Worm (Caenorhabditis elegans): ENCODE results near the gene C04F5.9.

Gene C04F5.9

ce11 chrV:5126793-5127192 is 7.8 kb upstream of the C04F5.9 start, which contains the start of gene F14F9.5:
F14F9.5 (plus strand) TSS chrV:5127093.
- TF ChIP-seq him-1 (tag; optimal IDR thresholded peaks at IDR 0.05) (no peak), W03F9.2 (tag; optimal IDR thresholded peaks at IDR 0.05) (no peak), dao-5 (tag; optimal IDR thresholded peaks at IDR 0.05) (no peak)

DNA sequence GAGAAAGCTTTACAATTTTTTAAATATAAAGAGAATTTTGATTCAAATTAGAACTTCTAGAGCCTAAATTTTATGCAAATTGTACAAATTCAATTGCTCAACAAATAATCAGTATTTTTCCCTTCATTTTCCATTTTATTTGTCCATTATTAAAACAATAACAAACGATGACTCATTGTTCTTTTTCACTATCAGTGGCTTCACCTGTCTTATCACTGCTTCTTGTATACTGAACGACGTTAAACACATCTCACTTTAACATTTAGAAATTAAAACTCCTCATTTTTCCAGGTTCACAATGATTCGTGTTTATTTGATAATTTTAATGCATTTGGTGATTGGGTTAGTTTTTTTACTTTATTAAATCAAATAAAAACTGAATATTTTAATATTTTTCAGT is 670 bp upstream of the C04F5.9 start, which contains the start of gene sid-1:
TSS of gene sid-1 (plus strand) at position 292 of the 400 bp plus-strand sequence.
- TF ChIP-seq him-1 (tag; optimal IDR thresholded peaks at IDR 0.05) (no peak), dao-5 (tag; optimal IDR thresholded peaks at IDR 0.05) (no peak), W03F9.2 (tag; optimal IDR thresholded peaks at IDR 0.05) (no peak)

DNA sequence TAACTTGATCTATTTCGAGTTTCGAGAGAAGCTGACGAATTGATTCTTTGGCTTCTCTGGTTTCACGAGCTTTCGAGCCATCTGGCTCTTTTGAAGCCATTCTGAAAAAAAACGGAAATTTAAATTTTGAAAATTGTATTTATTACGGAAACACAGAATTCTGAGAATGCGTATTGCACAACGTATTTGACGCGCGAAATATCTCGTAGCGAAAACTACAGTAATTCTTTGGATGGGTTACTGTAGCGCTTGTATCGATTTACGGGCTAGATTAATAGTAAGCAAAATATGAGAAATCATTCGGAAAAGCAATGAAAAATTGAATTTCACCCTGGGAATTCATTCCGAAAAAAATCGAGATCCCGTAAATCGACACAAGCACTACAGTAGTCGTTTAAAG is 5.4 kb downstream of the C04F5.9 start, which contains the start of gene C04F5.8:
TSS of gene C04F5.8 (minus strand) at position 101 of the 400 bp plus-strand sequence.
- TF ChIP-seq W03F9.2 (tag; optimal IDR thresholded peaks at IDR 0.05) (no peak), dao-5 (tag; optimal IDR thresholded peaks at IDR 0.05) (no peak), him-1 (tag; optimal IDR thresholded peaks at IDR 0.05) (no peak)

DNA sequence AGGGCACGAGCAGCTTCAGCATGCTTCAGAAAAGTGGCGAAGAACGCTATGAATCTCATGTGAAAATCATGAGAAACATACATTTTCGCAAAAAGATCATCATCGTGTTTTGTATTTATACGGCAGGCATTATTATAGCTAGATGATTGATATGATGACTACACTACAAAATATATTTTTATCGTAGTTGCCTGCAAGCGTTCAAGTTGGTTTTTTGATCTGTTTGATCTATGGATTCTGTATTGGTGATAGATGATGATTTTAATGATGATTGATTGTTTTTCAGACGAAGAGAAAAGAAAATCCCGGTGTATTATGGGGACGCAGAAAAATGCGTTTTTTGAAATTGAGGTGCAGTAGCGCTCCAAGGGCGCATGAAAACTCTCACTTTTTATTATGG is 8.3 kb downstream of the C04F5.9 start, which contains the start of gene ugt-63:
TSS of gene ugt-63 (minus strand) at position 89 of the 400 bp plus-strand sequence.
- TF ChIP-seq dao-5 (tag; optimal IDR thresholded peaks at IDR 0.05) (no peak), him-1 (tag; optimal IDR thresholded peaks at IDR 0.05) (no peak), W03F9.2 (tag; optimal IDR thresholded peaks at IDR 0.05) (no peak)

- TF ChIP-seq W03F9.2 (tag; optimal IDR thresholded peaks at IDR 0.05) (no peak), him-1 (tag; optimal IDR thresholded peaks at IDR 0.05) (no peak), dao-5 (tag; optimal IDR thresholded peaks at IDR 0.05) (no peak)
Measured at ce11 chrV:5107816-5108215, 11.2 kb downstream of the C04F5.9 start, which contains the start of gene srab-3. srab-3 (minus strand) TSS chrV:5107916.

ce11 chrV:5104934-5105333 is 14.1 kb downstream of the C04F5.9 start, which contains the start of gene srab-2:
srab-2 (minus strand) TSS chrV:5105034.
- TF ChIP-seq him-1 (tag; optimal IDR thresholded peaks at IDR 0.05): no peak
- no peak for TF ChIP-seq W03F9.2 (tag; optimal IDR thresholded peaks at IDR 0.05)
- no peak for TF ChIP-seq dao-5 (tag; optimal IDR thresholded peaks at IDR 0.05)

DNA sequence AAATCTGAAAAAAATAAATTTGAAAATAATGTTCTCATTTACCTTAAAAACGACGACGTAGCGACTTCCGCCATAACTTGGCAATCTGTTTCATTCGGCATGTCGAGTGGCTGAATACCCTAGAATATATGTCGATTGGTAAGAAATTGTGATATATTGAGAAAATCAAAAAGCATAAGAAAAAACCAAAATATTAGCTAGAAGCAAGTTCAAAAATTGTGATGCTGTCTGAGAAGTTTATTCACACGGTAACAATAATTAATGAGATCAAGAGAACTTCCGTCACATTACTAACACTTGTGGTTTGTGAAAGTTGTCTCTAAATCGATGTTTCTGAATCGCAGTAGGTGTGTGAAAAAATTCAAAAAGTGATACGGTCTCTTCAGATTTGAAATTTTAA is 17.0 kb downstream of the C04F5.9 start, which contains the start of gene srab-1:
TSS of gene srab-1 (minus strand) at position 101 of the 400 bp plus-strand sequence.
- TF ChIP-seq dao-5 (tag; optimal IDR thresholded peaks at IDR 0.05) (no peak), W03F9.2 (tag; optimal IDR thresholded peaks at IDR 0.05) (no peak), him-1 (tag; optimal IDR thresholded peaks at IDR 0.05) (no peak)

- TF ChIP-seq him-1 (tag; optimal IDR thresholded peaks at IDR 0.05) (no peak), dao-5 (tag; optimal IDR thresholded peaks at IDR 0.05) (no peak), W03F9.2 (tag; optimal IDR thresholded peaks at IDR 0.05) (no peak)
Measured at ce11 chrV:5098925-5099324, 20.1 kb downstream of the C04F5.9 start, which contains the start of gene unc-46. unc-46 (minus strand) TSS chrV:5099025.

- no peak for TF ChIP-seq him-1 (tag; optimal IDR thresholded peaks at IDR 0.05)
- TF ChIP-seq dao-5 (tag; optimal IDR thresholded peaks at IDR 0.05): no peak
- no peak for TF ChIP-seq W03F9.2 (tag; optimal IDR thresholded peaks at IDR 0.05)
Measured at ce11 chrV:5097035-5097434, 22.0 kb downstream of the C04F5.9 start, which contains the start of gene C04F5.2. C04F5.2 (minus strand) TSS chrV:5097135.

DNA sequence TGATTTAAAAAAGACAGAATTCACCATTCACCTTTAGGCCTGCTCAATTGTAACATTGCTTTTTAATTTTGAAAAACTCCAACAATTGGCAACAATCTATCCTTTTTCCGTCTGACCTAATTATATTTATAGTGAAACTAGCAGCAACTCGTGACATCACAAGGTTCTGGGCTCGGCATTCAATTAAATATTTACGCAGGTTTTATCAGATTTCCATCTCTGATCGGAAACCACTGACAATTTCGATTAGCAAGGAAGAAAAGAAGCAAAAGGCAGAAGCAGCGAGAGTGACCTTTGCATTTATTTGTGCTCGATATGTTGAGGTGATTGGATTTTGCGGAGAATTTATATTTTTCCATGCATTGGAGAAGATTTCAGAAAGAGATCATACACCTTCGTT is 28.6 kb downstream of the C04F5.9 start:
- TF ChIP-seq him-1 (tag; optimal IDR thresholded peaks at IDR 0.05) (no peak), W03F9.2 (tag; optimal IDR thresholded peaks at IDR 0.05) (no peak), dao-5 (tag; optimal IDR thresholded peaks at IDR 0.05) (no peak)

DNA sequence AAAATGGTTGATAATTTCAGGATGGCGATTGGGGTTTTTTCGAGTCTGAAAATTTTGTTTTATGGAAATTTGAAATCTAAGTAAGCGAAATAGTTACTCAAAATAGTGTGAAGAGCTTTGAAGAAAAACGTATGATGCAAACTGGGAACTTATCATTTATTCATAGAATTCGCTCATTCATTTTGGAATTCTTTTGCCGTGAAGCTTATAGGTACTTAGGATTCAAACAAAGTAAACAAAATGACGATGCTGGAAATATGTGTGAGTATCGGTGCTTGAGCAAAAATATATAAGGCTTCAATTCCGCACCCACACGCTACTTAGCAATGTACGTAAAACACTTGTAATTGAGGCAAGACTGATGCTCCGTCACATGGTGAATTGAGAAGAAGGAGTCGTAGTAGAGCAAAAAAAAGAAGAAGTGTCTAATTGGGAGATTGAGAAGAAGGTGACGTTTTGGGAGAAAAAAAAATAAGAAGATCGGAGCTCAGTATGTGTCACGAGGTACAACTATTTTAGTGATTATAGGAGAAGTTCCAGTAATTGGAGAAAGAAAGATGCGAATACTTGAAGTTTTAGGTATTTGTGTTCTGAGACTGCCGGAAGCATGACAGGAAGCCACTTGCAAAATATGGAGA is 29.4 kb downstream of the C04F5.9 start, which contains the start of gene glb-32:
TSS of gene glb-32 (minus strand) at position 51 of the 638 bp plus-strand sequence.
- TF ChIP-seq dao-5 (tag; optimal IDR thresholded peaks at IDR 0.05) (no peak), him-1 (tag; optimal IDR thresholded peaks at IDR 0.05) (no peak), W03F9.2 (tag; optimal IDR thresholded peaks at IDR 0.05) (no peak)

ce11 chrV:5088311-5088710 is 30.7 kb downstream of the C04F5.9 start:
- TF ChIP-seq dao-5 (tag; optimal IDR thresholded peaks at IDR 0.05) (no peak), him-1 (tag; optimal IDR thresholded peaks at IDR 0.05) (no peak), W03F9.2 (tag; optimal IDR thresholded peaks at IDR 0.05) (no peak)

DNA sequence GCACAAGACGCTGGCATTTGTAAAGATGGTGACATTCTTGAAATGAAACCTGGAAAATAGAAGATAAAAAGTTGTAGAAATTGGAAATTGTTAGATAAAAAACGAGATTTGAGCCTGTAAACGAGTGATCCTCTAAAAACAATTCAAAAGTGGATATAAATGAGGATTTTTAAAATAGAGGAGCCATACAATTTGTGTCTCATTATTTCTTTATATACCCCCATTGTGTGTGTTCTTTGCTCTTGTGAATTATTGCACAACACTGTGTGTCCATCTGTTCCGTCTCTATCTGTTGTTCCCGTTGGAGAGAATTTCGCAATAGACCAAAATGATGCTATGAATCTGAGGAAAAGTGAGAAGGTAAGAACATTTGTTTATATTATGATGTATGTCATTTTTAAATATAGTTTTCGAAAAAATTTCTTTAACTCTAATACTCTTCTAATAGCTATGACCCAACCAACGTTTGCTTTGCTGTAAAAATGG is 32.0 kb downstream of the C04F5.9 start, which contains the start of gene Y58A7A.5:
TSS of gene Y58A7A.5 (minus strand) at position 51 of the 486 bp plus-strand sequence.
- no peak for TF ChIP-seq W03F9.2 (tag; optimal IDR thresholded peaks at IDR 0.05)
- no peak for TF ChIP-seq him-1 (tag; optimal IDR thresholded peaks at IDR 0.05)
- no peak for TF ChIP-seq dao-5 (tag; optimal IDR thresholded peaks at IDR 0.05)

ce11 chrV:5084957-5085465 is 34.0 kb downstream of the C04F5.9 start, which contains the start of gene Y58A7A.4:
Y58A7A.4 (minus strand) TSS chrV:5085007.
- no peak for TF ChIP-seq W03F9.2 (tag; optimal IDR thresholded peaks at IDR 0.05)
- no peak for TF ChIP-seq dao-5 (tag; optimal IDR thresholded peaks at IDR 0.05)
- no peak for TF ChIP-seq him-1 (tag; optimal IDR thresholded peaks at IDR 0.05)
